Fruit fly (Drosophila melanogaster): ENCODE measurements around the gene CCHa1.

dm6 chr3R:14064158-14064969, 32.3 kb downstream of the CCHa1 start:
- TF ChIP-seq Hr83 (GFP tag; optimal IDR thresholded peaks at IDR 0.05; ENCODE audit: poor library complexity, severe bottlenecking) (no peak), Vsx2 (GFP tag; optimal IDR thresholded peaks at IDR 0.05; ENCODE audit: partially characterized antibody) (no peak)
